Fruit fly (Drosophila melanogaster) whole organism, embryonic: ENCODE data around the gene CG32052.
A peak's percentile ranks its signal among the peaks of the same experiment; 100 is the strongest.

ENCODE experiments used
- Aef1 ChIP-seq: fragments of 200-800 bp; sonication (Bioruptor generic); IDR thresholded peaks from 3 replicates; pipeline ENCODE4 v1.3.6; 2022; ENCODE audit warnings: missing biosample characterization, missing genetic modification characterization
- CG1024 ChIP-seq: fragments of 200-800 bp; sonication (Bioruptor generic); IDR thresholded peaks from 2 replicates; pipeline ENCODE4 v1.3.6; 2022; ENCODE audit warnings: missing biosample characterization, missing genetic modification characterization
- CG10321 ChIP-seq: fragments of 200-800 bp; sonication (Bioruptor generic); IDR thresholded peaks from 2 replicates; pipeline ENCODE4 v1.3.6; 2022; ENCODE audit warnings: missing biosample characterization, missing genetic modification characterization
- CG10462 ChIP-seq: fragments of 200-800 bp; sonication (Bioruptor generic); optimal IDR thresholded peaks from 2 replicates; lab custom pipeline; 2016; ENCODE audit warnings: missing biosample characterization, missing genetic modification characterization
- CG11247 ChIP-seq: fragments of 200-800 bp; sonication (Bioruptor generic); IDR thresholded peaks from 2 replicates; pipeline ENCODE4 v1.3.6; 2022; ENCODE audit warnings: missing biosample characterization, missing genetic modification characterization
- CG11398 ChIP-seq: fragments of 200-800 bp; sonication (Bioruptor generic); optimal IDR thresholded peaks from 2 replicates; lab custom pipeline; 2016; ENCODE audit warnings: missing biosample characterization, missing genetic modification characterization
- CG12104 ChIP-seq: fragments of 200-800 bp; sonication (Bioruptor generic); optimal IDR thresholded peaks from 3 replicates; lab custom pipeline; 2016; ENCODE audit warnings: missing biosample characterization, missing genetic modification characterization
- CG12236 ChIP-seq: fragments of 200-800 bp; sonication (Bioruptor generic); optimal IDR thresholded peaks from 2 replicates; lab custom pipeline; 2016; ENCODE audit warnings: missing biosample characterization, missing genetic modification characterization
- CG12299 ChIP-seq: fragments of 200-800 bp; sonication (Bioruptor generic); optimal IDR thresholded peaks from 2 replicates; lab custom pipeline; 2018; ENCODE audit warnings: missing biosample characterization, mild to moderate bottlenecking, missing genetic modification characterization
- CG15479 ChIP-seq: fragments of 200-800 bp; sonication (Bioruptor generic); optimal IDR thresholded peaks from 3 replicates; lab custom pipeline; 2019; ENCODE audit warnings: missing biosample characterization, mild to moderate bottlenecking, missing genetic modification characterization, moderate library complexity
- CG15514 ChIP-seq: fragments of 200-800 bp; sonication (Bioruptor generic); optimal IDR thresholded peaks from 3 replicates; lab custom pipeline; 2017; ENCODE audit warnings: missing biosample characterization, missing genetic modification characterization, mild to moderate bottlenecking, moderate library complexity, missing genetic modification reagents
- CG1603 ChIP-seq: fragments of 200-800 bp; sonication (Bioruptor generic); optimal IDR thresholded peaks from 2 replicates; lab custom pipeline; 2019; ENCODE audit warnings: missing biosample characterization, mild to moderate bottlenecking, missing genetic modification characterization, moderate library complexity
- CG18011 ChIP-seq: fragments of 200-800 bp; sonication (Bioruptor generic); optimal IDR thresholded peaks from 2 replicates; lab custom pipeline; 2017; ENCODE audit warnings: missing biosample characterization, missing genetic modification characterization, mild to moderate bottlenecking, moderate library complexity, missing genotype
- CG18599 ChIP-seq: fragments of 200-800 bp; sonication (Bioruptor generic); optimal IDR thresholded peaks from 3 replicates; lab custom pipeline; 2017; ENCODE audit warnings: missing biosample characterization, missing genetic modification characterization, mild to moderate bottlenecking, moderate library complexity, missing genetic modification reagents
- CG18764 ChIP-seq: fragments of 200-800 bp; sonication (Bioruptor generic); optimal IDR thresholded peaks from 3 replicates; lab custom pipeline; 2016; ENCODE audit warnings: missing biosample characterization, missing genetic modification characterization
- CG3065 ChIP-seq: fragments of 200-800 bp; sonication (Bioruptor generic); optimal IDR thresholded peaks from 2 replicates; lab custom pipeline; 2016; ENCODE audit warnings: missing biosample characterization, missing genetic modification characterization
- CG32767 ChIP-seq: fragments of 200-800 bp; sonication (Bioruptor generic); IDR thresholded peaks from 2 replicates; pipeline ENCODE4 v1.3.6; 2022; ENCODE audit warnings: missing biosample characterization, missing genetic modification characterization
- CG4360 ChIP-seq: fragments of 200-800 bp; sonication (Bioruptor generic); IDR thresholded peaks from 2 replicates; pipeline ENCODE4 v1.3.6; 2022; ENCODE audit warnings: missing biosample characterization, missing genetic modification characterization
- CG7271 ChIP-seq: fragments of 200-800 bp; sonication (Bioruptor generic); optimal IDR thresholded peaks from 2 replicates; lab custom pipeline; 2018; ENCODE audit warnings: missing biosample characterization, mild to moderate bottlenecking, missing genetic modification characterization, moderate library complexity
- CG7928 ChIP-seq: fragments of 200-800 bp; sonication (Bioruptor generic); optimal IDR thresholded peaks from 2 replicates; lab custom pipeline; 2017; ENCODE audit warnings: missing biosample characterization, mild to moderate bottlenecking, missing genetic modification characterization
- CG8290 ChIP-seq, 3 experiments: fragments of 200-800 bp; sonication (Bioruptor generic); optimal IDR thresholded peaks; 2 replicates each; lab custom pipeline; 2016 to 2019; ENCODE audit warnings: missing biosample characterization in 3 of 3, missing genetic modification characterization in 3 of 3, mild to moderate bottlenecking in 2 of 3, moderate library complexity in 1 of 3
- Dfd ChIP-seq, 2 experiments: fragments of >200 bp; optimal IDR thresholded peaks; 2 replicates each; lab custom pipeline; 2017; ENCODE audit warnings: missing biosample characterization in 2 of 2, missing genetic modification characterization in 2 of 2
- Dref ChIP-seq: fragments of 200-800 bp; sonication (Bioruptor generic); IDR thresholded peaks from 2 replicates; pipeline ENCODE4 v1.3.6; 2022; ENCODE audit warnings: missing biosample characterization, missing genetic modification characterization
- E2f2 ChIP-seq: fragments of 200-800 bp; sonication (Bioruptor generic); IDR thresholded peaks from 2 replicates; pipeline ENCODE4 v1.3.6; 2022; ENCODE audit warnings: missing biosample characterization, missing genetic modification characterization
- Elba2 ChIP-seq: fragments of 200-800 bp; sonication (Bioruptor generic); optimal IDR thresholded peaks from 3 replicates; lab custom pipeline; 2016; ENCODE audit warnings: missing biosample characterization, missing genetic modification characterization
- HmgZ ChIP-seq: fragments of 200-800 bp; sonication (Bioruptor generic); optimal IDR thresholded peaks from 2 replicates; lab custom pipeline; 2018; ENCODE audit warnings: missing biosample characterization, mild to moderate bottlenecking, missing genetic modification characterization
- NC2α ChIP-seq: fragments of 200-800 bp; sonication (Bioruptor generic); optimal IDR thresholded peaks from 2 replicates; lab custom pipeline; 2016; ENCODE audit warnings: missing biosample characterization, missing genetic modification characterization
- Oli ChIP-seq: fragments of 200-800 bp; sonication (Bioruptor generic); optimal IDR thresholded peaks from 2 replicates; lab custom pipeline; 2018; ENCODE audit warnings: missing biosample characterization, mild to moderate bottlenecking, missing genetic modification characterization, moderate library complexity
- Xrp1 ChIP-seq: fragments of 200-800 bp; sonication (Bioruptor generic); IDR thresholded peaks from 2 replicates; pipeline ENCODE4 v1.3.6; 2022; ENCODE audit warnings: missing biosample characterization, missing genetic modification characterization
- amos ChIP-seq: fragments of 200-800 bp; sonication (Bioruptor generic); IDR thresholded peaks from 2 replicates; pipeline ENCODE4 v1.3.6; 2022; ENCODE audit warnings: missing biosample characterization, missing genetic modification characterization; ENCODE audit not compliant: partially characterized antibody
- croc ChIP-seq: fragments of 200-800 bp; sonication (Bioruptor generic); conservative IDR thresholded peaks from 3 replicates; pipeline ENCODE4 v1.3.6; 2022; ENCODE audit warnings: missing biosample characterization, missing genetic modification characterization
- eve ChIP-seq, 2 experiments: fragments of >200 bp; optimal IDR thresholded peaks; 2 replicates each; lab custom pipeline; 2017; ENCODE audit warnings: missing biosample characterization in 2 of 2, missing genetic modification characterization in 2 of 2
- fd102C ChIP-seq: fragments of 200-800 bp; sonication (Bioruptor generic); optimal IDR thresholded peaks from 2 replicates; lab custom pipeline; 2018; ENCODE audit warnings: missing biosample characterization, mild to moderate bottlenecking, missing genetic modification characterization, moderate library complexity
- fd96Cb ChIP-seq: fragments of 200-800 bp; sonication (Bioruptor generic); optimal IDR thresholded peaks from 2 replicates; lab custom pipeline; 2018; ENCODE audit warnings: missing biosample characterization, mild to moderate bottlenecking, missing genetic modification characterization, moderate library complexity
- gfzf ChIP-seq: fragments of 200-800 bp; sonication (Bioruptor generic); optimal IDR thresholded peaks from 2 replicates; lab custom pipeline; 2016; ENCODE audit warnings: missing biosample characterization, mild to moderate bottlenecking, missing genetic modification characterization, moderate library complexity
- gsb-n ChIP-seq: fragments of 200-800 bp; sonication (Bioruptor generic); optimal IDR thresholded peaks from 3 replicates; lab custom pipeline; 2018; ENCODE audit warnings: missing biosample characterization, mild to moderate bottlenecking, missing genetic modification characterization
- hth ChIP-seq: fragments of >200 bp; optimal IDR thresholded peaks from 2 replicates; lab custom pipeline; 2017; ENCODE audit warnings: inconsistent platforms
- lilli ChIP-seq: fragments of 200-800 bp; sonication (Bioruptor generic); optimal IDR thresholded peaks from 3 replicates; lab custom pipeline; 2016; ENCODE audit warnings: missing biosample characterization, missing genetic modification characterization
- odd ChIP-seq: fragments of 200-800 bp; sonication (Bioruptor generic); optimal IDR thresholded peaks from 2 replicates; lab custom pipeline; 2017; ENCODE audit warnings: missing biosample characterization, mild to moderate bottlenecking, missing genetic modification characterization
- org-1 ChIP-seq: fragments of 200-800 bp; sonication (Bioruptor generic); optimal IDR thresholded peaks from 2 replicates; lab custom pipeline; 2017; ENCODE audit warnings: missing biosample characterization, missing genetic modification characterization
- p53 ChIP-seq: fragments of 200-800 bp; sonication (Bioruptor generic); optimal IDR thresholded peaks from 2 replicates; lab custom pipeline; 2016; ENCODE audit warnings: missing biosample characterization, missing genetic modification characterization
- pum ChIP-seq: fragments of 200-800 bp; sonication (Bioruptor generic); optimal IDR thresholded peaks from 2 replicates; lab custom pipeline; 2016; ENCODE audit warnings: missing biosample characterization, missing genetic modification characterization
- sens ChIP-seq: fragments of 200-800 bp; sonication (Bioruptor generic); peaks from one replicate; lab custom pipeline; 2016; ENCODE audit warnings: missing biosample characterization, missing genetic modification characterization
- sim ChIP-seq: fragments of 200-800 bp; sonication (Bioruptor generic); IDR thresholded peaks from 2 replicates; pipeline ENCODE4 v1.3.6; 2022; ENCODE audit warnings: missing biosample characterization, missing genetic modification characterization
- slou ChIP-seq: fragments of 200-800 bp; sonication (Bioruptor generic); optimal IDR thresholded peaks from 3 replicates; lab custom pipeline; 2016; ENCODE audit warnings: missing biosample characterization, missing genetic modification characterization
- tll ChIP-seq, 2 experiments: fragments of 200-800 bp in 1 of 2; fragments of >200 bp in 1 of 2; sonication (Bioruptor generic) in 1 of 2; optimal IDR thresholded peaks; 2 replicates each; lab custom pipeline; 2017 to 2019; ENCODE audit warnings: missing biosample characterization in 2 of 2, missing genetic modification characterization in 2 of 2, mild to moderate bottlenecking in 1 of 2, moderate library complexity in 1 of 2
- trem ChIP-seq: fragments of 200-800 bp; optimal IDR thresholded peaks from 3 replicates; lab custom pipeline; 2019; ENCODE audit warnings: missing biosample characterization, mild to moderate bottlenecking, missing genetic modification characterization, moderate library complexity
- unc-4 ChIP-seq: fragments of 200-800 bp; sonication (Bioruptor generic); IDR thresholded peaks from 2 replicates; pipeline ENCODE4 v1.3.6; 2022; ENCODE audit warnings: missing biosample characterization, missing genetic modification characterization; ENCODE audit not compliant: partially characterized antibody
- vfl ChIP-seq: fragments of 200-800 bp; sonication (Bioruptor generic); optimal IDR thresholded peaks from 2 replicates; lab custom pipeline; 2016; ENCODE audit warnings: missing biosample characterization, missing genetic modification characterization
- z ChIP-seq: fragments of 200-800 bp; sonication (Bioruptor generic); IDR thresholded peaks from 3 replicates; pipeline ENCODE4 v1.3.6; 2022; ENCODE audit warnings: missing biosample characterization, missing genetic modification characterization

The CG32052 gene

DNA sequence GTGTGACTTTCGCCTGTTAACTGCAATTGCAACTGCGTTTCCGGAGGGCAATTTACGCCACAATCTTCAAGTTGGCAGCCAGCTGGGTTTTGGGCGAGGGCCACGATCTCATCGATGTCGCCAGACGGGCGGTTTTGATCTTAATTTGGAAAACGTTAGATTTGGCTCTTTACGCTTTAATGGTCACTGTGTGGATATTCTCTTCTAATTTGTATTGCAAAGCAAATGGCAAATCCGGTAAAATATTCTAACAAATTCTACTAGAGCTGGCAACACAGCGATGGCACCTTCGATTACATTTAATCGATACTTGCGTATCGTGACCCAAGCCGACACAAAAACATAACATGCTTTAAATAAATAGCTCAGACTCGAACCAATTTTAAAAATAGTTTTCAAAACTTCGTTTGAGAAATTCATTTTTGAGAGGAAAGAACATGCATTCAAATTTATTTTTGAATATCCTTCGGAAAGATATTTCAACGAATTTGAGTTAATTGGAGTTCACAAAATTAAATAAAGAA, 49.7 kb downstream of the CG32052 start, which contains the start of gene I-2 (continued):
- TF ChIP-seq fd102C = no peak
- TF ChIP-seq slou (GFP tag; lab: Kevin White, UChicago) = no peak
- TF ChIP-seq HmgZ (tag; lab: Kevin White, UChicago) = peak; percentile 51
- TF ChIP-seq lilli (GFP tag; lab: Kevin White, UChicago) = peak; percentile 58

DNA sequence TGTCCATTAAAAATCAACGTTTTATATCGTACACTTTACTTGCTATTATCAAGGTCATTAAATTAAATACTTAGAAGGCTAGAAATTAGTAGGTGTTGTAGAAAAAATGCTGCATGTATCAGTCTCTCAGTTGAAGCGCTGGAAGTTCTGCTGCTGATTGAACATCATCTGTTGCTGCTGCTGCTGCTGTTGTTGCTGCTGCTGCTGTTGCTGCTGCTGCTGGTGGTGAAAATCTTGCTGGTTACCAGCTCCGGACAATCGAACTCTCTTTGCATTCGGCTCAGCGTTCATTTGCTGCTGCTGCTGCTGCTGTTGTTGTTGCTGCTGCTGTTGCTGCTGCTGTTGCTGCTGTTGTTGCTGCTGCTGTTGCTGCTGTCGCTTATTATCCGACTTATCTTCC, 50.2 kb downstream of the CG32052 start:
- TF ChIP-seq Elba2 (GFP tag; lab: Kevin White, UChicago) (no peak), CG11247 (GFP tag; lab: Robert Waterston, UW) (no peak), CG32767 (no peak), CG10321 (GFP tag; lab: Robert Waterston, UW) (no peak), CG10462 (GFP tag; lab: Kevin White, UChicago) (no peak), p53 (no peak), CG7928 (GFP tag; lab: Kevin White, UChicago) (no peak), Dfd (GFP tag; optimal IDR thresholded peaks at IDR 0.05; lab: Kevin White, UChicago) (peak in 1 of 2 experiments; percentile 51), croc (GFP tag; lab: Robert Waterston, UW) (no peak), fd96Cb (tag; lab: Kevin White, UChicago) (no peak), CG1603 (no peak), NC2α (GFP tag; lab: Kevin White, UChicago) (no peak), CG11398 (GFP tag; lab: Kevin White, UChicago) (no peak), CG4360 (0 out of 2 replicates have a peak, but pooled peaks have one; percentile 15), pum (no peak), CG12299 (tag; lab: Kevin White, UChicago) (no peak), CG7271 (tag; lab: Kevin White, UChicago) (no peak), unc-4 (GFP tag; lab: Robert Waterston, UW) (peak; percentile 2; the same call in 1 of the 2 replicates), hth (no peak), CG1024 (no peak), Aef1 (GFP tag; lab: Robert Waterston, UW) (no peak), gfzf (peak; percentile 1), z (GFP tag; lab: Robert Waterston, UW) (no peak)

DNA sequence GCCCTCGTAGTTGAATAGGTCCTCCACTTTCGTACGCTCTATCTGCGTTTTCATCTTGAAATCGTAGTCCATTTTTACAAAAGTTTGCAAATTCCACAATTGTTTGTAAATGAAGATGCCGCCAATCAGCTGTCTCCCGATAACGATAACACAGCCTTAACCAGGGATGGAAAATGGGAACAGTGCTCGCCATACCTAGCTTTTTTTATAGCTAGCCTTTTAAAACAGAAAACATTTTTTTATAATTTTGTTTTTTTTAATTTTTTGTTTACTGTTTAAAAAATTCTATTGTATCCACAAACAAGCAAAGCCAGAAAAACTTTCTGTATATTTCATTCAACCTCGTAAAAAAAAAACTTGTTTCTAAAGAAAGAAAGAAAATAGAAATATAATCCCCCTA, 51.7 kb downstream of the CG32052 start, which contains the start of gene Cdk8:
Cdk8 (minus strand) TSS at position 137 of the 400 bp plus-strand sequence.
- TF ChIP-seq org-1 (GFP tag; lab: Kevin White, UChicago) = no peak
- peak; percentile 26 for TF ChIP-seq CG18764 (GFP tag; lab: Kevin White, UChicago)
- TF ChIP-seq CG8290 (GFP tag; optimal IDR thresholded peaks at IDR 0.05; lab: Kevin White, UChicago) = no peak
- no peak for TF ChIP-seq CG8290 (tag; optimal IDR thresholded peaks at IDR 0.05; lab: Kevin White, UChicago)
- no peak for TF ChIP-seq sim (GFP tag; lab: Robert Waterston, UW)
- TF ChIP-seq Dref (GFP tag; lab: Robert Waterston, UW) = peak; percentile 72
- no peak for TF ChIP-seq CG18599
- peak; percentile 8 for TF ChIP-seq vfl (GFP tag; lab: Kevin White, UChicago)
- no peak for TF ChIP-seq amos (GFP tag; lab: Robert Waterston, UW)
- peak; percentile 39 for TF ChIP-seq CG15514 (GFP tag; lab: Kevin White, UChicago)
- no peak for TF ChIP-seq CG15479 (GFP tag; lab: Kevin White, UChicago)
- TF ChIP-seq gsb-n (tag; lab: Kevin White, UChicago) = no peak
- no peak for TF ChIP-seq tll (GFP tag; optimal IDR thresholded peaks at IDR 0.05; lab: Kevin White, UChicago)
- peak; percentile 84 for TF ChIP-seq sens (GFP tag; lab: Kevin White, UChicago)
- no peak for TF ChIP-seq CG12236 (GFP tag; lab: Kevin White, UChicago)
- TF ChIP-seq CG12104 (GFP tag; lab: Kevin White, UChicago) = no peak
- no peak for TF ChIP-seq odd (GFP tag; lab: Kevin White, UChicago)
- TF ChIP-seq E2f2 (GFP tag; lab: Robert Waterston, UW) = peak; percentile 70
- TF ChIP-seq Oli = no peak
- TF ChIP-seq eve (GFP tag; optimal IDR thresholded peaks at IDR 0.05; lab: Kevin White, UChicago) = no peak
- peak; percentile 17; the same call in 1 of the 2 replicates for TF ChIP-seq Xrp1 (GFP tag; lab: Robert Waterston, UW)
- no peak for TF ChIP-seq CG3065 (GFP tag; lab: Kevin White, UChicago)
- no peak for TF ChIP-seq CG18011 (GFP tag; lab: Kevin White, UChicago)
- TF ChIP-seq trem (tag; lab: Kevin White, UChicago) = peak; percentile 13
